Worm (Caenorhabditis elegans) whole organism, midembryonic: ENCODE measurements around the gene Y77E11A.12.

Source experiments
- T22C8.4 ChIP-seq: fragments of 200-800 bp; sonication (Bioruptor generic); IDR thresholded peaks from 2 replicates; pipeline ENCODE4 v1.3.6; 2022; ENCODE audit warnings: missing genetic modification characterization, missing compliant biosample characterization
- flt-1 ChIP-seq: fragments of 200-800 bp; sonication (Bioruptor generic); IDR thresholded peaks from 2 replicates; pipeline ENCODE4 v1.3.6; 2022; ENCODE audit warnings: missing genetic modification characterization, missing compliant biosample characterization
- ztf-29 ChIP-seq: fragments of 200-800 bp; sonication (Bioruptor generic); IDR thresholded peaks from 2 replicates; pipeline ENCODE4 v1.3.6; 2022; ENCODE audit warnings: missing genetic modification reagents, missing genetic modification characterization, missing compliant biosample characterization

- 0 out of 2 replicates have a peak, but pooled peaks have one; percentile 50 for TF ChIP-seq ztf-29 (GFP tag; lab: Robert Waterston, UW)
- TF ChIP-seq flt-1: peak; percentile 55; the same call in 1 of the 2 replicates
- TF ChIP-seq T22C8.4: no peak
These were observed 39.5 kb upstream of the Y77E11A.12 start for ce11 chrIV:1514415-1514814.
